ENCODE assay signal across 5 worm cellular contexts in the genomic region with DNA sequence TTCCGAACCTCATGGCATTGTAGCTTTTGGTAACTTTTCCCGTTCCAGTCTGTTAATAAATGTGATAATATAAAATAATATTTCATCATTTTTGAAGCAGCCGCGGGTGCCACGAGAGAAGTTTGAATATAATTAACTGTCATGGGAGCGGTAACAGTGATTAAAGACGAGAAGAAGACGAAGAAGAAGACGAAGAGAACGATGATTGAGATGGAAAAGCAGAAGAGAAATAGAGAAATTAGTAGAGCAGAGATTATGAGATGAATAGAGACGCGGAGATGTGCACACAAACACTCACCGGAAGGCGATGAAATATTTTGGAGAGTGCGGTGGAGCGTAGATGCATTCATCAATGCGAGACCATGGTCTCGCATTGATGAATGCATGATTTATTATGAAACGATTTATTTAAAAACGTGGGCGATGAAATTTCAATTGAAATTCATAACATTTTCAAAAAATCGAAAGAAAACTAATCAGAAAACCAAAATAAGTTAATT.
TF ChIP-seq lines count a peak whose summit lies in the region.

A gene (minus strand): TSS at position 51 of the 500 bp plus-strand sequence.

TF ChIP-seq in whole organism, L1 larva, 84 proteins besides CTCF, POLR2A, EP300 and RAD21 (continues in another document):
- peak; percentile 71 to 81 (median 72) for TF ChIP-seq dpl-1 (GFP tag; optimal IDR thresholded peaks at IDR 0.05; lab: Kevin White, UChicago)
- TF ChIP-seq C16A3.4 (tag; optimal IDR thresholded peaks at IDR 0.05; lab: Kevin White, UChicago): peak; percentile 88
- TF ChIP-seq nhr-12 (tag; optimal IDR thresholded peaks at IDR 0.05; lab: Kevin White, UChicago): no peak
- peak; percentile 69 for TF ChIP-seq isw-1 (GFP tag; IDR thresholded peaks at IDR 0.05; lab: Robert Waterston, UW)
- TF ChIP-seq ztf-4 (tag; optimal IDR thresholded peaks at IDR 0.05; lab: Kevin White, UChicago): peak; percentile 64
- TF ChIP-seq dsc-1 (tag; optimal IDR thresholded peaks at IDR 0.05; lab: Kevin White, UChicago): peak; percentile 51
- TF ChIP-seq ama-1 (optimal IDR thresholded peaks at IDR 0.05; lab: Kevin White, UChicago): peak; percentile 43
- peak; percentile 67 for TF ChIP-seq jun-1 (tag; optimal IDR thresholded peaks at IDR 0.05; lab: Kevin White, UChicago)
- peak; percentile 65 for TF ChIP-seq fkh-10 (GFP tag; optimal IDR thresholded peaks at IDR 0.05; lab: Kevin White, UChicago)
- TF ChIP-seq nhr-90 (tag; optimal IDR thresholded peaks at IDR 0.05; lab: Kevin White, UChicago; ENCODE audit: poor library complexity): peak; percentile 64
- no peak for TF ChIP-seq sptf-1 (tag; optimal IDR thresholded peaks at IDR 0.05; lab: Kevin White, UChicago)
- TF ChIP-seq unc-130 (tag; optimal IDR thresholded peaks at IDR 0.05; lab: Kevin White, UChicago): peak; percentile 92
- TF ChIP-seq tlp-1 (tag; optimal IDR thresholded peaks at IDR 0.05; lab: Kevin White, UChicago): no peak
- TF ChIP-seq snu-23 (GFP tag; optimal IDR thresholded peaks at IDR 0.05; lab: Kevin White, UChicago): peak; percentile 91
- TF ChIP-seq C34B4.2 (tag; optimal IDR thresholded peaks at IDR 0.05; lab: Kevin White, UChicago): no peak
- no peak for TF ChIP-seq grh-1 (GFP tag; IDR thresholded peaks at IDR 0.05; lab: Robert Waterston, UW)
- TF ChIP-seq pax-3 (tag; optimal IDR thresholded peaks at IDR 0.05; lab: Kevin White, UChicago): peak; percentile 25

TF ChIP-seq in whole organism, L3 larva, 47 proteins besides CTCF, POLR2A, EP300 and RAD21 (continues in another document):
- TF ChIP-seq nhr-12 (tag; optimal IDR thresholded peaks at IDR 0.05; lab: Kevin White, UChicago) (no peak), nhr-25 (tag; optimal IDR thresholded peaks at IDR 0.05; lab: Kevin White, UChicago) (peak; percentile 55), fos-1 (tag; optimal IDR thresholded peaks at IDR 0.05; lab: Kevin White, UChicago) (peak; percentile 33), fkh-10 (GFP tag; optimal IDR thresholded peaks at IDR 0.05; lab: Kevin White, UChicago) (peak; percentile 33), nhr-23 (tag; optimal IDR thresholded peaks at IDR 0.05; lab: Kevin White, UChicago) (peak; percentile 83), nhr-77 (tag; optimal IDR thresholded peaks at IDR 0.05; lab: Kevin White, UChicago) (no peak), ama-1 (optimal IDR thresholded peaks at IDR 0.05; lab: Kevin White, UChicago) (peak; percentile 10), R02D3.7 (tag; optimal IDR thresholded peaks at IDR 0.05; lab: Kevin White, UChicago) (peak; percentile 44), lin-39 (tag; optimal IDR thresholded peaks at IDR 0.05; lab: Kevin White, UChicago) (peak; percentile 89), nhr-28 (tag; optimal IDR thresholded peaks at IDR 0.05; lab: Kevin White, UChicago) (no peak), ceh-9 (tag; optimal IDR thresholded peaks at IDR 0.05; lab: Kevin White, UChicago) (no peak), unc-62 (GFP tag; optimal IDR thresholded peaks at IDR 0.05; lab: Kevin White, UChicago) (peak; percentile 30), elt-3 (tag; optimal IDR thresholded peaks at IDR 0.05; lab: Kevin White, UChicago) (no peak), mml-1 (tag; optimal IDR thresholded peaks at IDR 0.05; lab: Kevin White, UChicago) (no peak), pha-4 (tag; optimal IDR thresholded peaks at IDR 0.05; lab: Kevin White, UChicago) (peak; percentile 90), nhr-11 (tag; optimal IDR thresholded peaks at IDR 0.05; lab: Kevin White, UChicago) (peak; percentile 39), nhr-43 (tag; optimal IDR thresholded peaks at IDR 0.05; lab: Kevin White, UChicago; ENCODE audit: poor library complexity, severe bottlenecking) (peak; percentile 6), ceh-82 (tag; optimal IDR thresholded peaks at IDR 0.05; lab: Kevin White, UChicago) (no peak)

TF ChIP-seq in whole organism, early embryonic, 17 proteins besides CTCF, POLR2A, EP300 and RAD21:
- TF ChIP-seq flt-1 (GFP tag; IDR thresholded peaks at IDR 0.05; lab: Robert Waterston, UW) (0 out of 2 replicates have a peak, but pooled peaks have one; percentile 20), ets-7 (tag; optimal IDR thresholded peaks at IDR 0.05; lab: Kevin White, UChicago) (peak; percentile 74), hnd-1 (tag; optimal IDR thresholded peaks at IDR 0.05; lab: Kevin White, UChicago) (no peak), F13C5.2 (tag; optimal IDR thresholded peaks at IDR 0.05; lab: Kevin White, UChicago) (peak; percentile 35), ama-1 (optimal IDR thresholded peaks at IDR 0.05; lab: Kevin White, UChicago) (no peak), pes-1 (GFP tag; IDR thresholded peaks at IDR 0.05; lab: Robert Waterston, UW) (no peak), hmbx-1 (tag; optimal IDR thresholded peaks at IDR 0.05; lab: Kevin White, UChicago) (no peak), ceh-13 (GFP tag; optimal IDR thresholded peaks at IDR 0.05; lab: Kevin White, UChicago) (no peak)

TF ChIP-seq in whole organism, midembryonic, 9 proteins besides CTCF, POLR2A, EP300 and RAD21:
- no peak for TF ChIP-seq ztf-23 (GFP tag; IDR thresholded peaks at IDR 0.05; lab: Robert Waterston, UW)
- peak; percentile 69 for TF ChIP-seq flt-1 (GFP tag; IDR thresholded peaks at IDR 0.05; lab: Robert Waterston, UW)
- TF ChIP-seq cog-1 (tag; optimal IDR thresholded peaks at IDR 0.05; lab: Kevin White, UChicago): peak; percentile 73
- no peak for TF ChIP-seq ztf-29 (GFP tag; IDR thresholded peaks at IDR 0.05; lab: Robert Waterston, UW)
- TF ChIP-seq T22C8.4 (GFP tag; IDR thresholded peaks at IDR 0.05; lab: Robert Waterston, UW): no peak
- no peak for TF ChIP-seq tab-1 (GFP tag; IDR thresholded peaks at IDR 0.05; lab: Robert Waterston, UW)
- TF ChIP-seq med-1 (GFP tag; optimal IDR thresholded peaks at IDR 0.05; lab: Kevin White, UChicago; ENCODE audit: insufficient read depth): no peak
- no peak for TF ChIP-seq klf-2 (GFP tag; conservative IDR thresholded peaks at IDR 0.05; lab: Robert Waterston, UW)
- no peak for TF ChIP-seq ref-1 (GFP tag; conservative IDR thresholded peaks at IDR 0.05; lab: Robert Waterston, UW)

TF ChIP-seq in whole organism, young adult, 124 proteins besides CTCF, POLR2A, EP300 and RAD21 (continues in another document):
- TF ChIP-seq Y56A3A.18 (GFP tag; IDR thresholded peaks at IDR 0.05; lab: Robert Waterston, UW) (no peak), let-526 (GFP tag; IDR thresholded peaks at IDR 0.05; lab: Robert Waterston, UW) (no peak), nfya-1 (tag; optimal IDR thresholded peaks at IDR 0.05; lab: Kevin White, UChicago; ENCODE audit: borderline replicate concordance, insufficient read depth) (no peak), rcor-1 (GFP tag; IDR thresholded peaks at IDR 0.05; lab: Robert Waterston, UW) (peak; percentile 62), hlh-12 (tag; optimal IDR thresholded peaks at IDR 0.05; lab: Kevin White, UChicago) (no peak), chd-7 (tag; optimal IDR thresholded peaks at IDR 0.05; lab: Kevin White, UChicago) (no peak), lsl-1 (GFP tag; optimal IDR thresholded peaks at IDR 0.05; lab: Kevin White, UChicago) (peak; percentile 37), egl-18 (GFP tag; IDR thresholded peaks at IDR 0.05; lab: Robert Waterston, UW) (no peak), ceh-27 (GFP tag; optimal IDR thresholded peaks at IDR 0.05; lab: Kevin White, UChicago) (peak; percentile 4), snpc-4 (GFP tag; optimal IDR thresholded peaks at IDR 0.05; lab: Kevin White, UChicago) (no peak), snpc-4 (tag; optimal IDR thresholded peaks at IDR 0.05; lab: Kevin White, UChicago) (peak in 3 of 4 experiments; percentile 7 to 79 (median 37)), mel-28 (tag; optimal IDR thresholded peaks at IDR 0.05; lab: Kevin White, UChicago; ENCODE audit: borderline replicate concordance) (no peak), nhr-80 (tag; optimal IDR thresholded peaks at IDR 0.05; lab: Kevin White, UChicago) (peak; percentile 94), hmg-1.2 (GFP tag; IDR thresholded peaks at IDR 0.05; lab: Robert Waterston, UW) (peak; percentile 86; the same call in 1 of the 2 replicates), bed-1 (GFP tag; IDR thresholded peaks at IDR 0.05; lab: Robert Waterston, UW) (no peak), K12H6.12 (tag; optimal IDR thresholded peaks at IDR 0.05; lab: Kevin White, UChicago) (peak; percentile 36), nhr-27 (tag; optimal IDR thresholded peaks at IDR 0.05; lab: Kevin White, UChicago) (no peak), efl-1 (GFP tag; optimal IDR thresholded peaks at IDR 0.05; lab: Kevin White, UChicago) (peak; percentile 48), ztf-26 (tag; optimal IDR thresholded peaks at IDR 0.05; lab: Kevin White, UChicago) (no peak), ztf-25 (GFP tag; IDR thresholded peaks at IDR 0.05; lab: Robert Waterston, UW) (no peak), egl-44 (GFP tag; IDR thresholded peaks at IDR 0.05; lab: Robert Waterston, UW) (0 out of 2 replicates have a peak, but pooled peaks have one; percentile 38), nfya-2 (GFP tag; IDR thresholded peaks at IDR 0.05; lab: Robert Waterston, UW) (no peak), Y95B8A.8 (GFP tag; IDR thresholded peaks at IDR 0.05; lab: Robert Waterston, UW) (0 out of 2 replicates have a peak, but pooled peaks have one; percentile 57), lsy-27 (tag; optimal IDR thresholded peaks at IDR 0.05; lab: Kevin White, UChicago; ENCODE audit: borderline replicate concordance, insufficient read depth) (no peak), pbrm-1 (GFP tag; IDR thresholded peaks at IDR 0.05; lab: Robert Waterston, UW) (peak; percentile 55; the same call in 1 of the 2 replicates), mcd-1 (GFP tag; IDR thresholded peaks at IDR 0.05; lab: Robert Waterston, UW) (peak; percentile 95), dox-1 (GFP tag; IDR thresholded peaks at IDR 0.05; lab: Robert Waterston, UW) (no peak; the same call in 1 of the 2 replicates), ztf-22 (GFP tag; optimal IDR thresholded peaks at IDR 0.05; lab: Kevin White, UChicago) (no peak), attf-5 (GFP tag; optimal IDR thresholded peaks at IDR 0.05; lab: Kevin White, UChicago) (peak; percentile 90), ztf-18 (tag; optimal IDR thresholded peaks at IDR 0.05; lab: Kevin White, UChicago) (peak; percentile 36), ZK185.1 (tag; optimal IDR thresholded peaks at IDR 0.05; lab: Kevin White, UChicago; ENCODE audit: poor library complexity, severe bottlenecking) (peak; percentile 38), madf-10 (tag; optimal IDR thresholded peaks at IDR 0.05; lab: Kevin White, UChicago) (peak; percentile 24), nhr-120 (GFP tag; IDR thresholded peaks at IDR 0.05; lab: Robert Waterston, UW) (no peak), F33H1.4 (GFP tag; IDR thresholded peaks at IDR 0.05; lab: Robert Waterston, UW) (no peak), ama-1 (optimal IDR thresholded peaks at IDR 0.05; lab: Kevin White, UChicago) (peak; percentile 10), ama-1 (GFP tag; optimal IDR thresholded peaks at IDR 0.05; lab: Kevin White, UChicago) (no peak), him-1 (tag; optimal IDR thresholded peaks at IDR 0.05; lab: Kevin White, UChicago) (no peak), K11D2.4 (GFP tag; IDR thresholded peaks at IDR 0.05; lab: Robert Waterston, UW) (peak; percentile 61; the same call in 1 of the 2 replicates)
